Worm (Caenorhabditis elegans) whole organism, mixed stage, embryonic: Measurements from ENCODE around the gene T16A9.3.

Experiments
- blmp-1 ChIP-seq: fragments of 150-350 bp; optimal IDR thresholded peaks from 2 replicates; lab custom pipeline; 2014; ENCODE audit warnings: missing biosample characterization, missing genetic modification characterization
- ces-1 ChIP-seq: fragments of 150-350 bp; optimal IDR thresholded peaks from 2 replicates; lab custom pipeline; 2014; ENCODE audit warnings: missing biosample characterization, missing genetic modification reagents, missing genetic modification characterization
- lsy-2 ChIP-seq: fragments of 150-350 bp; optimal IDR thresholded peaks from 2 replicates; lab custom pipeline; 2014; ENCODE audit warnings: missing biosample characterization, missing genetic modification characterization
- nhr-12 ChIP-seq: fragments of 150-350 bp; optimal IDR thresholded peaks from 2 replicates; lab custom pipeline; 2014; ENCODE audit warnings: missing biosample characterization, missing genetic modification characterization
- snpc-4 ChIP-seq: fragments of 150-350 bp; optimal IDR thresholded peaks from 2 replicates; lab custom pipeline; 2014; ENCODE audit warnings: missing biosample characterization, missing genetic modification characterization
- sptf-1 ChIP-seq: sonication (generic microtip); optimal IDR thresholded peaks from 2 replicates; lab custom pipeline; 2017; ENCODE audit warnings: mild to moderate bottlenecking, missing genetic modification characterization, moderate library complexity, missing compliant biosample characterization
- unc-39 ChIP-seq: fragments of 150-350 bp; optimal IDR thresholded peaks from 2 replicates; lab custom pipeline; 2014; ENCODE audit warnings: missing biosample characterization, missing genetic modification characterization
- unc-62 ChIP-seq: fragments of 150-350 bp; optimal IDR thresholded peaks from 2 replicates; lab custom pipeline; 2014; ENCODE audit warnings: missing biosample characterization, missing genetic modification reagents, missing genetic modification characterization

DNA sequence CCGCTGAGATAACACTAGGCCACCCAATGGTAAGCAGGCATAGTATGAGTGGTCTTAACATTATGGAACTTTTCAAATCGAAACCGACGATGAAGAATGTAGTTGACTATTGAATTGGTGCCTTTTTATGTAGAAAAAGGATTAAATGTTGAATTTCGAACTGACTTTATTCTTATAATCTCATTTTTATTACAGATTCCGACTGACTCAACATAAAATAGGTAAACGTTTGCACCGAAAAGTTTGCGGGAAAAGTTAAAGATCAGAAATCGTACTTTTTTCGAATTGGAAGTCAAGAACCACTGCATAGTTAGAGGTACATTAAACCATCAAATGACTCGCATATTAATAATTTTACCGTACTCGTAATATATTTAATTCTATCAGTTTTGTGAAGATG, 48.9 kb downstream of the T16A9.3 start, which contains the start of gene K02E11.7:
- no peak for TF ChIP-seq nhr-12 (tag; lab: Kevin White, UChicago)
- no peak for TF ChIP-seq unc-39 (tag; lab: Kevin White, UChicago)
- TF ChIP-seq unc-62 (GFP tag; lab: Kevin White, UChicago): no peak
- no peak for TF ChIP-seq sptf-1 (tag; lab: Kevin White, UChicago)
- no peak for TF ChIP-seq ces-1 (GFP tag; lab: Kevin White, UChicago)
- TF ChIP-seq blmp-1 (tag; lab: Kevin White, UChicago): no peak
- no peak for TF ChIP-seq lsy-2 (tag; lab: Kevin White, UChicago)
- TF ChIP-seq snpc-4 (tag; lab: Kevin White, UChicago): no peak
